Worm (Caenorhabditis elegans) whole organism, L3 larva: Measurements from ENCODE around the gene pqn-89.

Source experiments
- ZK546.5 ChIP-seq: sonication (generic microtip); optimal IDR thresholded peaks from 2 replicates; lab custom pipeline; 2017; ENCODE audit warnings: missing biosample characterization, missing genetic modification characterization
- aly-2 ChIP-seq: fragments of 150-350 bp; optimal IDR thresholded peaks from 2 replicates; lab custom pipeline; 2014; ENCODE audit warnings: missing biosample characterization, missing genetic modification characterization
- ama-1 ChIP-seq: fragments of 150-350 bp; optimal IDR thresholded peaks from 2 replicates; lab custom pipeline; 2018
- ceh-16 ChIP-seq: sonication (generic microtip); optimal IDR thresholded peaks from 2 replicates; lab custom pipeline; 2017; ENCODE audit warnings: missing biosample characterization, missing genetic modification characterization
- ceh-28 ChIP-seq: fragments of 150-350 bp; optimal IDR thresholded peaks from 2 replicates; lab custom pipeline; 2014; ENCODE audit warnings: missing biosample characterization, missing genetic modification reagents, missing genetic modification characterization
- ceh-82 ChIP-seq: fragments of 150-350 bp; optimal IDR thresholded peaks from 2 replicates; lab custom pipeline; 2014; ENCODE audit warnings: missing biosample characterization, missing genetic modification characterization
- daf-12 ChIP-seq: fragments of 150-350 bp; optimal IDR thresholded peaks from 2 replicates; lab custom pipeline; 2014; ENCODE audit warnings: missing biosample characterization, missing genetic modification reagents, missing genetic modification characterization
- egl-5 ChIP-seq: fragments of 150-350 bp; optimal IDR thresholded peaks from 2 replicates; lab custom pipeline; 2017; ENCODE audit warnings: missing biosample characterization, missing genetic modification reagents, missing genetic modification characterization, inconsistent platforms
- elt-1 ChIP-seq: fragments of 150-350 bp; optimal IDR thresholded peaks from 2 replicates; lab custom pipeline; 2014; ENCODE audit warnings: missing biosample characterization, missing genetic modification characterization
- elt-2 ChIP-seq: sonication (generic microtip); optimal IDR thresholded peaks from 2 replicates; lab custom pipeline; 2016; ENCODE audit warnings: missing genetic modification reagents, mild to moderate bottlenecking, missing genetic modification characterization, missing compliant biosample characterization
- elt-3 ChIP-seq, 3 experiments: fragments of 150-350 bp in 1 of 3; sonication (generic microtip) in 2 of 3; optimal IDR thresholded peaks; 2 replicates in 2 of 3; 4 replicates in 1 of 3; lab custom pipeline; 2014 to 2017; ENCODE audit warnings: missing biosample characterization in 3 of 3, missing genetic modification characterization in 3 of 3
- eor-1 ChIP-seq, 2 experiments: fragments of 150-350 bp; optimal IDR thresholded peaks; 2 replicates each; lab custom pipeline; 2014 to 2018; ENCODE audit warnings: missing biosample characterization in 2 of 2, missing genetic modification characterization in 2 of 2
- fkh-10 ChIP-seq: sonication (generic microtip); optimal IDR thresholded peaks from 2 replicates; lab custom pipeline; 2017; ENCODE audit warnings: missing biosample characterization, missing genetic modification reagents, missing genetic modification characterization
- fos-1 ChIP-seq: fragments of 150-350 bp; optimal IDR thresholded peaks from 2 replicates; lab custom pipeline; 2014; ENCODE audit warnings: missing biosample characterization, missing genetic modification characterization
- hmg-11 ChIP-seq: sonication (generic microtip); optimal IDR thresholded peaks from 2 replicates; lab custom pipeline; 2016; ENCODE audit warnings: missing genetic modification characterization, missing compliant biosample characterization
- lin-15B ChIP-seq: fragments of 150-350 bp; optimal IDR thresholded peaks from 2 replicates; lab custom pipeline; 2014; ENCODE audit warnings: missing biosample characterization, missing genetic modification characterization
- lin-39 ChIP-seq: fragments of 150-350 bp; optimal IDR thresholded peaks from 2 replicates; lab custom pipeline; 2018; ENCODE audit warnings: missing biosample characterization, missing genetic modification reagents, missing genetic modification characterization
- lsy-12 ChIP-seq: sonication (generic microtip); optimal IDR thresholded peaks from 2 replicates; lab custom pipeline; 2016; ENCODE audit warnings: mild to moderate bottlenecking, missing genetic modification characterization, missing compliant biosample characterization
- mdl-1 ChIP-seq: fragments of 150-350 bp; optimal IDR thresholded peaks from 2 replicates; lab custom pipeline; 2014; ENCODE audit warnings: missing biosample characterization, missing genetic modification characterization
- nfya-1 ChIP-seq: sonication (generic microtip); optimal IDR thresholded peaks from 2 replicates; lab custom pipeline; 2017; ENCODE audit warnings: missing genetic modification characterization, mild to moderate bottlenecking, missing compliant biosample characterization, antibody characterized with exemption, moderate library complexity; ENCODE audit not compliant: insufficient read depth
- nhr-23 ChIP-seq: fragments of 150-350 bp; optimal IDR thresholded peaks from 2 replicates; lab custom pipeline; 2014; ENCODE audit warnings: missing biosample characterization, missing genetic modification reagents, missing genetic modification characterization
- nhr-25 ChIP-seq: sonication (generic microtip); optimal IDR thresholded peaks from 2 replicates; lab custom pipeline; 2017; ENCODE audit warnings: missing biosample characterization, missing genetic modification characterization
- nhr-28 ChIP-seq: fragments of 150-350 bp; optimal IDR thresholded peaks from 2 replicates; lab custom pipeline; 2014; ENCODE audit warnings: missing biosample characterization, missing genetic modification characterization
- nhr-43 ChIP-seq: sonication (generic microtip); optimal IDR thresholded peaks from 2 replicates; lab custom pipeline; 2016; ENCODE audit warnings: mild to moderate bottlenecking, missing genetic modification characterization, missing compliant biosample characterization; ENCODE audit not compliant: poor library complexity, severe bottlenecking
- nhr-67 ChIP-seq: fragments of 150-350 bp; optimal IDR thresholded peaks from 2 replicates; lab custom pipeline; 2014; ENCODE audit warnings: missing biosample characterization, missing genetic modification characterization
- pha-4 ChIP-seq: fragments of 150-350 bp; optimal IDR thresholded peaks from 2 replicates; lab custom pipeline; 2014; ENCODE audit warnings: missing biosample characterization, missing genetic modification reagents, missing genetic modification characterization
- pqm-1 ChIP-seq: fragments of 150-350 bp; optimal IDR thresholded peaks from 2 replicates; lab custom pipeline; 2017; ENCODE audit warnings: missing biosample characterization, missing genetic modification characterization, inconsistent platforms
- sea-2 ChIP-seq: fragments of 150-350 bp; sonication (generic microtip); optimal IDR thresholded peaks from 4 replicates; lab custom pipeline; 2014; ENCODE audit warnings: missing biosample characterization, missing genetic modification reagents, missing genetic modification characterization
- snpc-4 ChIP-seq: fragments of 150-350 bp; optimal IDR thresholded peaks from 2 replicates; lab custom pipeline; 2014; ENCODE audit warnings: missing biosample characterization, missing genetic modification characterization
- tbx-2 ChIP-seq: sonication (generic microtip); optimal IDR thresholded peaks from 2 replicates; lab custom pipeline; 2016; ENCODE audit warnings: mild to moderate bottlenecking, missing genetic modification characterization, missing compliant biosample characterization
- unc-39 ChIP-seq: sonication (generic microtip); optimal IDR thresholded peaks from 4 replicates; lab custom pipeline; 2017; ENCODE audit warnings: missing biosample characterization, missing genetic modification characterization
- zag-1 ChIP-seq: fragments of 150-350 bp; optimal IDR thresholded peaks from 2 replicates; lab custom pipeline; 2014; ENCODE audit warnings: missing biosample characterization, missing genetic modification characterization
- ztf-11 ChIP-seq: fragments of 150-350 bp; optimal IDR thresholded peaks from 2 replicates; lab custom pipeline; 2014; ENCODE audit warnings: missing biosample characterization, missing genetic modification characterization
- ztf-4 ChIP-seq: fragments of 150-350 bp; optimal IDR thresholded peaks from 2 replicates; lab custom pipeline; 2014; ENCODE audit warnings: missing biosample characterization, missing genetic modification characterization

Gene pqn-89

DNA sequence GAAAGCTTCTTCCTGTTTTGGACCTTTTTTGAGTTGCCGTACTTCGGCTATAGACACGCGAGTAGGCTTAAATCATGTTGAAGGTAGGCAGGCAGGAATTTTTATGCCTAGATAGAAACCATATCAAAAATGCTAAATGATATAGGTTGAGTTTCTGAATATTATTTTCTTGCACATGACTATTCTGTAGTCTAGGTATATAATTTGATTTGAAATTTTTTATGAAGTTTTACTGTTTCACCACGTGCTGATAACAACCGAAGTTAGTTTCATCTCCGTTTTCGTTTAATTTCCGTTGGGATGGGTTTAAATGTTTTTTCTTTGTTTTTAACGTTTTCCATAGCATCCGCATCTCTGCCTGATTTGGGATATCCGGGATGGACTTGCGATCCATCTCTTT is 19.5 kb upstream of the pqn-89 start, which contains the start of gene Y73B6BL.37:
TSS of gene Y73B6BL.37 (plus strand) at position 301 of the 400 bp plus-strand sequence.
- TF ChIP-seq fkh-10 (GFP tag; lab: Kevin White, UChicago) (no peak), lsy-12 (tag; lab: Kevin White, UChicago) (no peak), nhr-25 (tag; lab: Kevin White, UChicago) (no peak), nhr-67 (no peak), lin-39 (tag; lab: Kevin White, UChicago) (no peak), hmg-11 (tag; lab: Kevin White, UChicago) (no peak), ceh-28 (tag; lab: Kevin White, UChicago) (no peak), aly-2 (tag; lab: Kevin White, UChicago) (no peak), nfya-1 (tag; lab: Kevin White, UChicago) (no peak), elt-3 (tag; optimal IDR thresholded peaks at IDR 0.05; lab: Kevin White, UChicago) (no peak)

DNA sequence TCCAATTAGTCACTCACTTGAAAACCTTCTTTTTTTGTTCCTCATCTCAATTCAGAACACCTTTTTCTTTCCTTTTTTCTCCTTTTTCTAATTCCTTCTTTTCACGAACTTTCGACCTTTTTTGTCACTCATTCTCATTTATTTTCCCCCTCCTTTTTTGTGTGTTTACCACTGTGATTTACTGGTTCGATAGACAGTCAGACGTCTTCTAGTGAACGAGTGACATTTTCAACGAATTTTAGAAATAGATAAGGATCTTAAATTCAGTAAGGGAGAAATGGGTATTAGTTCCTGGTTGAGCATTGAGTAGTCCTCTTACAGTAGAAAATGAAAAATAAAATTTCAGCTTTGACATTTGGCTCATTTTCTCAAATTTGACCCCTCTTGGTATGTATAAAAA is 14.6 kb upstream of the pqn-89 start:
- peak; percentile 33 for TF ChIP-seq nhr-25 (tag; lab: Kevin White, UChicago)
- no peak for TF ChIP-seq eor-1 (tag; optimal IDR thresholded peaks at IDR 0.05; lab: Kevin White, UChicago)
- no peak for TF ChIP-seq pha-4 (tag; lab: Kevin White, UChicago)
- TF ChIP-seq ceh-16 (tag; lab: Kevin White, UChicago) = no peak
- TF ChIP-seq nfya-1 (tag; lab: Kevin White, UChicago) = no peak
- peak; percentile 74 for TF ChIP-seq elt-1 (tag; lab: Kevin White, UChicago)
- no peak for TF ChIP-seq snpc-4
- no peak for TF ChIP-seq nhr-28 (tag; lab: Kevin White, UChicago)
- no peak for TF ChIP-seq mdl-1 (tag; lab: Kevin White, UChicago)
- no peak for TF ChIP-seq ama-1 (lab: Kevin White, UChicago)
- TF ChIP-seq ceh-82 = no peak
- TF ChIP-seq lin-15B (tag; lab: Kevin White, UChicago) = no peak
- TF ChIP-seq daf-12 (tag; lab: Kevin White, UChicago) = no peak
- TF ChIP-seq ztf-4 = no peak
- TF ChIP-seq nhr-67 = no peak
- no peak for TF ChIP-seq lin-39 (tag; lab: Kevin White, UChicago)

- TF ChIP-seq ztf-11 (no peak), lin-39 (tag; lab: Kevin White, UChicago) (no peak), unc-39 (no peak), snpc-4 (no peak), nhr-43 (tag; lab: Kevin White, UChicago) (no peak), sea-2 (GFP tag; lab: Kevin White, UChicago) (no peak)
- TF ChIP-seq, all 47 proteins: peak for 0
These were observed 13.2 kb upstream of the pqn-89 start, which contains the start of gene Y73B6BL.44 for ce11 chrIV:6493299-6493698. Y73B6BL.44 (plus strand) TSS chrIV:6493599.

- TF ChIP-seq nhr-25 (tag; lab: Kevin White, UChicago) (peak; percentile 21), elt-1 (tag; lab: Kevin White, UChicago) (peak; percentile 65), fkh-10 (GFP tag; lab: Kevin White, UChicago) (no peak)
These were observed 10.4 kb upstream of the pqn-89 start for ce11 chrIV:6496103-6496502.

DNA sequence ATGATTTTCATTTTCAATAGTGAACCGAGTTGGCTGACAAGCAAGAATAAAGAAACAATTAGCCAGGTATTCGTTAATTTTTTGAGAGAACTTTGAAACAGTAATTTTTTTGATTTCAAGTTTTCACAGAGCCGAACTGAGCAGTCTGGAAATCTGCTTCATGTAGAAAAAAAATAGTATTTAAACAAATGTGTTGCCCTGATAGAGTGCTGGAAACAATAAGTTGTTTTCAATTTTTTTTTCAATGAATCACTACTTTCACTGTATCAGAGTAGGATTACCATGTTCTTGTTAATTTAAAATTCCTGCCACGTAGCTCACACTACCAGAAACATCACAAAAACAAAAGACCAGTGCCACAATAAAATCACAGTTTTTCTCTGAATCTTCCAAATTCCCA is 6.1 kb upstream of the pqn-89 start:
- TF ChIP-seq ceh-28 (tag; lab: Kevin White, UChicago) (no peak), ztf-11 (no peak), nhr-28 (tag; lab: Kevin White, UChicago) (no peak), zag-1 (tag; lab: Kevin White, UChicago) (no peak), elt-1 (tag; lab: Kevin White, UChicago) (no peak), tbx-2 (tag; lab: Kevin White, UChicago) (no peak), nfya-1 (tag; lab: Kevin White, UChicago) (no peak), fos-1 (tag; lab: Kevin White, UChicago) (no peak), pqm-1 (tag; lab: Kevin White, UChicago) (no peak), ztf-4 (no peak), nhr-23 (tag; lab: Kevin White, UChicago) (no peak), nhr-25 (tag; lab: Kevin White, UChicago) (no peak), egl-5 (no peak), unc-39 (no peak), ZK546.5 (tag; lab: Kevin White, UChicago) (no peak), ceh-16 (tag; lab: Kevin White, UChicago) (no peak), elt-2 (no peak), eor-1 (tag; optimal IDR thresholded peaks at IDR 0.05; lab: Kevin White, UChicago) (no peak), elt-3 (tag; optimal IDR thresholded peaks at IDR 0.05; lab: Kevin White, UChicago) (no peak)
